Worm (Caenorhabditis elegans): ENCODE data around the gene cut-5.

DNA sequence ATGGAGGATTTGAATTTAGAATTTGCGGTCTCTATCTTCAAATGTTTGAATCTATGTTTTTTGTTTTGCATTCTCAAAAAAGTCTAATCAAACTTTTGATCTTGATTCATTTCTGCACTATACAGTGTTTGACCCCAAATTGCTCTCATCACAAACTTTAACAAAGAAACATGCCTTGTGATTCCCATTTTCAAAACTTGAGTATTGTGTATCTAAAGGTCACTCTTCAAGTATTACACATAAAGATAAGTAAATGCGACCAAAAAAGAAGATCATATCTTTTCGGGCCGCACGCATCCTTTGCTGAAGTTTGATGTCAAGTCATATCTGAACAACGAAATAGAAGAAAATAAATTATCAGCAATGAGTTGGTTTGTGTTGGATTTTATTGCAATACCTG is 36.1 kb downstream of the cut-5 start:
- TF ChIP-seq cog-1 (tag; optimal IDR thresholded peaks at IDR 0.05) (no peak), T22C8.4 (GFP tag; IDR thresholded peaks at IDR 0.05) (no peak), ztf-23 (GFP tag; IDR thresholded peaks at IDR 0.05) (no peak), flt-1 (GFP tag; IDR thresholded peaks at IDR 0.05) (no peak), med-1 (GFP tag; optimal IDR thresholded peaks at IDR 0.05; ENCODE audit: insufficient read depth) (no peak), tab-1 (GFP tag; IDR thresholded peaks at IDR 0.05) (no peak), ztf-29 (GFP tag; IDR thresholded peaks at IDR 0.05) (no peak)

All from whole organism, midembryonic.